Worm (Caenorhabditis elegans) whole organism, young adult: Measurements from ENCODE around the gene col-129.

Source experiments
- F22D6.2 ChIP-seq: sonication (generic microtip); optimal IDR thresholded peaks from 2 replicates; lab custom pipeline; 2016; ENCODE audit warnings: mild to moderate bottlenecking, missing genetic modification characterization, missing compliant biosample characterization
- F49E8.2 ChIP-seq: sonication (generic microtip); optimal IDR thresholded peaks from 3 replicates; lab custom pipeline; 2017; ENCODE audit warnings: missing genetic modification characterization, mild to moderate bottlenecking, missing compliant biosample characterization, antibody characterized with exemption, moderate library complexity; ENCODE audit not compliant: insufficient read depth
- athp-1 ChIP-seq: sonication (generic microtip); optimal IDR thresholded peaks from 2 replicates; lab custom pipeline; 2017; ENCODE audit warnings: mild to moderate bottlenecking, missing genetic modification characterization, missing compliant biosample characterization
- chd-7 ChIP-seq: sonication (generic microtip); optimal IDR thresholded peaks from 2 replicates; lab custom pipeline; 2016; ENCODE audit warnings: mild to moderate bottlenecking, missing genetic modification characterization, moderate library complexity, missing compliant biosample characterization
- hmg-20 ChIP-seq: fragments of 200-800 bp; sonication (Bioruptor generic); IDR thresholded peaks from 2 replicates; pipeline ENCODE4 v1.3.6; 2022; ENCODE audit warnings: missing genetic modification reagents, missing genetic modification characterization, missing compliant biosample characterization
- nfya-1 ChIP-seq: sonication (generic microtip); optimal IDR thresholded peaks from 2 replicates; lab custom pipeline; 2017; ENCODE audit warnings: antibody characterized with exemption, missing compliant biosample characterization, missing genetic modification characterization, borderline replicate concordance; ENCODE audit not compliant: insufficient read depth
- nhr-90 ChIP-seq: sonication (generic microtip); optimal IDR thresholded peaks from 2 replicates; lab custom pipeline; 2016; ENCODE audit warnings: missing genotype, mild to moderate bottlenecking, missing genetic modification characterization, missing compliant biosample characterization
- sdz-38 ChIP-seq: sonication (generic microtip); optimal IDR thresholded peaks from 2 replicates; lab custom pipeline; 2016; ENCODE audit warnings: missing genotype, missing genetic modification characterization, missing compliant biosample characterization
- snpc-4 ChIP-seq, 5 experiments: fragments of 150-350 bp in 1 of 5; sonication (generic microtip) in 4 of 5; optimal IDR thresholded peaks; 2 replicates each; lab custom pipeline; 2014 to 2018; ENCODE audit warnings: missing genetic modification characterization in 5 of 5, missing biosample characterization in 3 of 5, antibody characterized with exemption in 2 of 5, mild to moderate bottlenecking in 2 of 5, missing compliant biosample characterization in 2 of 5, missing genotype in 2 of 5, moderate library complexity in 2 of 5, missing genetic modification reagents in 1 of 5

DNA sequence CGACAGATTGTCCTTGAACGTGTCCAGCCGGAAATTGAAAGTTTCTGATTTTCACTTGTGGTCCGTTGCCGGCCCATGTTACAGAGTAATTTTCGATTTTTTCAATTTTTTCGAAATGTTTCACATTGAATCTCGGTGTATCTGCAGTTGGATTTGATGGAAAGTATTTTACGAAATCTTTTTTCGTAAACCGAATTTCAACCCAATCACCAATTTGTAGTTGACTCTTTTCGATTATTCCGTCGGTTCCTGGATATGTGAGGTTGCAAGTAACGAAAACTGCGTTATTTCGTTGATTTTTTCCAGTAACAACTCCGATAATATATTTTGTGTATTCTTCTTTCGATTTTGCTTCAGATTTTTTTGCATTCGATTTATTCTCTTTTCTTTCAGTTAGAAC lies 39.4 kb upstream of the col-129 start:
- TF ChIP-seq nfya-1 (tag; lab: Kevin White, UChicago) (no peak), snpc-4 (GFP tag; optimal IDR thresholded peaks at IDR 0.05; lab: Kevin White, UChicago) (no peak), snpc-4 (tag; optimal IDR thresholded peaks at IDR 0.05; lab: Kevin White, UChicago) (no peak), nhr-90 (tag; lab: Kevin White, UChicago) (no peak), athp-1 (tag; lab: Kevin White, UChicago) (no peak), F22D6.2 (tag; lab: Kevin White, UChicago) (no peak), sdz-38 (tag; lab: Kevin White, UChicago) (no peak), chd-7 (tag; lab: Kevin White, UChicago) (no peak), hmg-20 (GFP tag; lab: Robert Waterston, UW) (no peak), F49E8.2 (tag; lab: Kevin White, UChicago) (no peak)
